Worm (Caenorhabditis elegans) whole organism, midembryonic: ENCODE results near the gene tpp-2.

Experiments
- cog-1 ChIP-seq: sonication (generic microtip); optimal IDR thresholded peaks from 2 replicates; lab custom pipeline; 2016; ENCODE audit warnings: missing genetic modification characterization, missing compliant biosample characterization
- ztf-29 ChIP-seq: fragments of 200-800 bp; sonication (Bioruptor generic); IDR thresholded peaks from 2 replicates; pipeline ENCODE4 v1.3.6; 2022; ENCODE audit warnings: missing genetic modification reagents, missing genetic modification characterization, missing compliant biosample characterization

DNA sequence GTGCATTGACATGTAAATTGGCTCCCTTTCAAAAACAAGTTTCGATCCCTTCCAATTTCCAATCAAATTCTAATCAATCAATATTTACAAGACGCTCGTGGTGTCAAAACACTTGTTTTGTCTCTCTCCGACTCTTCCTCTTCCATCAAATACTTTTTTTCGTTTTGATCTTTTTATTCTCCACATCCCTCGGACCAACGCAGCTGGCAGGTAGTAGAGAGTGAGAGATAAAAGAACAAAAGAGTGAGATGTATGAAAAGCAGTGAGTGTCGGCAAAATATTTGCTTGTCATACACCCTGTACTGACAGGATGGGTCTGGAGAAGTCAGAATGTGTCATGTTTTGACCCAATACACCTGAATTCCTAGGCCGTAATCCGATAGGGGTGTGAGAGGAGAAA, 39.3 kb upstream of the tpp-2 start:
- no peak for TF ChIP-seq ztf-29 (GFP tag; lab: Robert Waterston, UW)
- no peak for TF ChIP-seq cog-1 (tag; lab: Kevin White, UChicago)
